Worm (Caenorhabditis elegans): ENCODE data around the gene cest-34.

The cest-34 gene

ce11 chrV:6649317-6649716 lies 27.3 kb upstream of the cest-34 start, which contains the start of gene T10H9.1:
TSS of gene T10H9.1 (plus strand) at chrV:6649617.
- no peak for TF ChIP-seq ceh-91 (GFP tag; IDR thresholded peaks at IDR 0.05)
- no peak for TF ChIP-seq T26A5.8 (tag; optimal IDR thresholded peaks at IDR 0.05)
- TF ChIP-seq hsf-1 (GFP tag; IDR thresholded peaks at IDR 0.05) = no peak
- TF ChIP-seq K11D2.4 (GFP tag; IDR thresholded peaks at IDR 0.05) = no peak
- TF ChIP-seq nhr-90 (tag; optimal IDR thresholded peaks at IDR 0.05) = no peak
- TF ChIP-seq chd-7 (tag; optimal IDR thresholded peaks at IDR 0.05) = no peak
- no peak for TF ChIP-seq madf-8 (GFP tag; conservative IDR thresholded peaks at IDR 0.05)
- TF ChIP-seq F10E7.11 (tag; optimal IDR thresholded peaks at IDR 0.05) = no peak
- no peak for TF ChIP-seq snpc-1.1 (tag; optimal IDR thresholded peaks at IDR 0.05; ENCODE audit: insufficient read depth)
- TF ChIP-seq aptf-2 (GFP tag; conservative IDR thresholded peaks at IDR 0.05) = no peak
- no peak for TF ChIP-seq lin-35 (GFP tag; optimal IDR thresholded peaks at IDR 0.05)

DNA sequence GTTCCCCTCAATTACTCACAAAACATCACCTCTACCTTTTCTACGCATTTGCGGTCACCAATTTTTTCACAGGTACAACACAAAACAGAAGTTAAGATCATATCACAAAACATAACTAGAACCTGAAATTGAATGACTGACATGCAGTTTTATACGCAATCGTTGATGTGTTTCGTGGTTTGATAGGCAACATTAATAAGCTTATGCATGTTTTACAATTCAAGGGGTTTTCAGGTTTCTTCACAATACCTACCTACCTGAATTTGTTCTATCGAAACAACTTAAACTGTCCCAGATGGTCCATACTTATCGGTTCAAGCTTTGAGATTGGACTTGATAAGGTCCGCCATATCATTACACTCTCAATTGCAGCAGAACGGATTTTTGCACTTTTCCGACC lies 26.1 kb upstream of the cest-34 start:
- no peak for TF ChIP-seq T26A5.8 (tag; optimal IDR thresholded peaks at IDR 0.05)
- TF ChIP-seq ets-4 (GFP tag; optimal IDR thresholded peaks at IDR 0.05) = no peak
- no peak for TF ChIP-seq nhr-80 (tag; optimal IDR thresholded peaks at IDR 0.05)
- no peak for TF ChIP-seq B0035.1 (tag; optimal IDR thresholded peaks at IDR 0.05)
- TF ChIP-seq C17E4.6 (GFP tag; IDR thresholded peaks at IDR 0.05) = no peak
- TF ChIP-seq lin-26 (GFP tag; IDR thresholded peaks at IDR 0.05) = no peak
- TF ChIP-seq lsy-27 (tag; optimal IDR thresholded peaks at IDR 0.05; ENCODE audit: borderline replicate concordance, insufficient read depth) = no peak
- TF ChIP-seq tlf-1 (GFP tag; optimal IDR thresholded peaks at IDR 0.05) = no peak
- no peak for TF ChIP-seq Y79H2A.3 (GFP tag; conservative IDR thresholded peaks at IDR 0.05)
- no peak for TF ChIP-seq hlh-26 (GFP tag; conservative IDR thresholded peaks at IDR 0.05)
- TF ChIP-seq zim-3 (tag; optimal IDR thresholded peaks at IDR 0.05) = no peak
- no peak for TF ChIP-seq ztf-28 (GFP tag; IDR thresholded peaks at IDR 0.05)
- no peak for TF ChIP-seq D2030.7 (GFP tag; IDR thresholded peaks at IDR 0.05)
- no peak for TF ChIP-seq bed-1 (GFP tag; IDR thresholded peaks at IDR 0.05)
- TF ChIP-seq snpc-1.1 (tag; optimal IDR thresholded peaks at IDR 0.05; ENCODE audit: insufficient read depth) = no peak
- no peak for TF ChIP-seq athp-1 (tag; optimal IDR thresholded peaks at IDR 0.05)
- no peak for TF ChIP-seq Y56A3A.18 (GFP tag; IDR thresholded peaks at IDR 0.05)
- TF ChIP-seq mxl-1 (tag; optimal IDR thresholded peaks at IDR 0.05) = no peak
- no peak for TF ChIP-seq hsf-1 (GFP tag; IDR thresholded peaks at IDR 0.05)
- no peak for TF ChIP-seq mcd-1 (GFP tag; IDR thresholded peaks at IDR 0.05)

DNA sequence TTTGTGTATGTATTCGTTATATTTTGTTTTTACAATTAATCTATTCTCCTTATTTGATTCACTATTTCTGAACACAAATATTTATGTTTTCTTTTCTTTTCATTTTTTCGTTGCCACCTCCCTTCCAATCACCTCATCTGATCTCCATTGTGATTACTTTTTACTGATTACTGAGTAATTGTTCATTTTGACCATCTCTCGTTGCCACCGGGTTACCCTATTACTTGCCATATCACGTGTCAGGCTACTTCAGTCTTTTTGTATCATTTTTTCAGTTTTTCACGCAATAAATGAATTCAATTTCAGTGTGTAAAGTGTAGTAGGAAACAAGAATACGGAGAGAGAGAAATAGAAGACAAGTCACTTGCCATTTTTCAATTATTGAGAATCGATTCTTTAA lies 24.5 kb upstream of the cest-34 start, which contains the start of gene T10H9.8:
T10H9.8 (plus strand) TSS at position 301 of the 400 bp plus-strand sequence.
- TF ChIP-seq ztf-26 (tag; optimal IDR thresholded peaks at IDR 0.05) (peak; percentile 48), Y95B8A.8 (GFP tag; IDR thresholded peaks at IDR 0.05) (no peak)

- TF ChIP-seq unc-130 (GFP tag; optimal IDR thresholded peaks at IDR 0.05) = no peak
- TF ChIP-seq dox-1 (GFP tag; IDR thresholded peaks at IDR 0.05) = no peak
- no peak for TF ChIP-seq lin-40 (tag; optimal IDR thresholded peaks at IDR 0.05)
- TF ChIP-seq attf-5 (GFP tag; optimal IDR thresholded peaks at IDR 0.05) = no peak
- no peak for TF ChIP-seq hlh-26 (GFP tag; conservative IDR thresholded peaks at IDR 0.05)
- TF ChIP-seq let-607 (tag; optimal IDR thresholded peaks at IDR 0.05) = peak in 1 of 2 experiments; percentile 38
- no peak for TF ChIP-seq Y56A3A.18 (GFP tag; IDR thresholded peaks at IDR 0.05)
- no peak for TF ChIP-seq nhr-80 (tag; optimal IDR thresholded peaks at IDR 0.05)
- no peak for TF ChIP-seq pbrm-1 (GFP tag; IDR thresholded peaks at IDR 0.05)
- TF ChIP-seq ztf-6 (GFP tag; IDR thresholded peaks at IDR 0.05) = no peak
- TF ChIP-seq nhr-179 (tag; optimal IDR thresholded peaks at IDR 0.05) = no peak
- no peak for TF ChIP-seq lin-54 (GFP tag; optimal IDR thresholded peaks at IDR 0.05)
- no peak for TF ChIP-seq dpl-1 (GFP tag; optimal IDR thresholded peaks at IDR 0.05)
- no peak for TF ChIP-seq F52B5.7 (tag; optimal IDR thresholded peaks at IDR 0.05)
- TF ChIP-seq zfh-2 (GFP tag; conservative IDR thresholded peaks at IDR 0.05) = no peak
- TF ChIP-seq lir-1 (GFP tag; conservative IDR thresholded peaks at IDR 0.05) = no peak
- peak; percentile 18 for TF ChIP-seq ama-1 (optimal IDR thresholded peaks at IDR 0.05)
- peak in 1 of 2 experiments; percentile 49 for TF ChIP-seq ama-1 (GFP tag; optimal IDR thresholded peaks at IDR 0.05)
- no peak for TF ChIP-seq tbx-9 (tag; optimal IDR thresholded peaks at IDR 0.05; ENCODE audit: borderline replicate concordance)
Measured at ce11 chrV:6655174-6655573, 21.4 kb upstream of the cest-34 start, which contains the start of gene syx-18. TSS of gene syx-18 (minus strand) at chrV:6655449.
